Fruit fly (Drosophila melanogaster): ENCODE results near the gene SuUR.

The SuUR gene

DNA sequence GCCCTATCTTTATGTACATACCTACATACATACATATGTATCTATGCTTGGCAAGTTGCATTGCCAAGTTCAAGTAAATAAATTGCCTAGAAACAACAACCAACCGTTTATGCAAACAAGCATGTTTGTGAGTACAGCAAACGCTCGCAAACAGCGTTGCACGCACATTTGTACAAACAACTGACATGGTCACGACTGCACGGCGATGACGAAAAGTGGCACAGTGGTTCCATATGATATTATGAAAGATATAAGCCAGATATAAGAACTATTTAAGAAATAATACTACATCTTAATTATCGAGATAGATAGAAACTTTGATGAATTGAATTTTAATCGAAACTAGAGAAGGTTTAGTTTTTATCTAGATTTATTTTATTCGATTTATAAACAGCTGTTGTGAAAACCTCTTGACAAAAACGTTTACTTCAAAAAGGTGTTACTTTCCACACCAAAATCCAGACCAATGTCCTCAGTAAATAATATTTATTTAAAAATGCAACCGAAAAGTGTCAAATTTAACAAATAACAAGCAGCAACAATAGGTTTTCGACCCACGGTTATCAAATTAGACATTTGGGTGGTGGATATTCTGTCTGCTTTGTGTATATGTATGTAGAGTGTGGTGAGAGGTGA lies 25.1 kb downstream of the SuUR start (continued):
- TF ChIP-seq topi (GFP tag; optimal IDR thresholded peaks at IDR 0.05) (peak; percentile 75), CG11294 (GFP tag; IDR thresholded peaks at IDR 0.05) (no peak; the same call in 1 of the 2 replicates), dac (GFP tag; optimal IDR thresholded peaks at IDR 0.05) (peak; percentile 53), eg (GFP tag; IDR thresholded peaks at IDR 0.05) (peak; percentile 67), Ets21C (GFP tag; optimal IDR thresholded peaks at IDR 0.05) (peak; percentile 56), CG10669 (GFP tag; optimal IDR thresholded peaks at IDR 0.05) (peak; percentile 32), CG6276 (GFP tag; optimal IDR thresholded peaks at IDR 0.05) (peak; percentile 74), cyc (GFP tag; optimal IDR thresholded peaks at IDR 0.05) (peak; percentile 42), esn (GFP tag; optimal IDR thresholded peaks at IDR 0.05) (peak; percentile 81), net (GFP tag; optimal IDR thresholded peaks at IDR 0.05) (peak; percentile 84), salr (GFP tag; optimal IDR thresholded peaks at IDR 0.05) (peak in 1 of 2 experiments; percentile 85), fkh (GFP tag; optimal IDR thresholded peaks at IDR 0.05) (peak; percentile 92), ss (GFP tag; optimal IDR thresholded peaks at IDR 0.05) (peak; percentile 28 to 57), Eip93F (GFP tag; optimal IDR thresholded peaks at IDR 0.05) (no peak), Sox15 (GFP tag; optimal IDR thresholded peaks at IDR 0.05) (peak; percentile 8), pdm3 (GFP tag; optimal IDR thresholded peaks at IDR 0.05) (peak; percentile 73), OdsH (GFP tag; optimal IDR thresholded peaks at IDR 0.05) (peak; percentile 77), CG3919 (GFP tag; optimal IDR thresholded peaks at IDR 0.05) (peak; percentile 55), vri (GFP tag; optimal IDR thresholded peaks at IDR 0.05) (peak; percentile 61), CG8632 (GFP tag; optimal IDR thresholded peaks at IDR 0.05) (peak; percentile 68), Gug (GFP tag; IDR thresholded peaks at IDR 0.05) (peak; percentile 58), CG15336 (GFP tag; IDR thresholded peaks at IDR 0.05) (peak; percentile 82), CG7368 (GFP tag; optimal IDR thresholded peaks at IDR 0.05) (peak; percentile 12), CG3032 (tag; optimal IDR thresholded peaks at IDR 0.05) (peak; percentile 11), svp (GFP tag) (peak; percentile 88), CG8319 (GFP tag; optimal IDR thresholded peaks at IDR 0.05) (no peak), Eip78C (GFP tag) (peak; percentile 92), CG32006 (GFP tag; optimal IDR thresholded peaks at IDR 0.05) (peak; percentile 90), CG4318 (GFP tag; optimal IDR thresholded peaks at IDR 0.05) (peak; percentile 77), CG11902 (GFP tag; optimal IDR thresholded peaks at IDR 0.05) (no peak), Ets96B (tag; optimal IDR thresholded peaks at IDR 0.05) (peak; percentile 38), CG6163 (GFP tag; IDR thresholded peaks at IDR 0.05) (peak; percentile 65; the same call in 1 of the 3 replicates), CG10631 (GFP tag; optimal IDR thresholded peaks at IDR 0.05) (peak; percentile 61), fd85E (GFP tag; optimal IDR thresholded peaks at IDR 0.05) (no peak), CG6854 (GFP tag; optimal IDR thresholded peaks at IDR 0.05) (no peak)

DNA sequence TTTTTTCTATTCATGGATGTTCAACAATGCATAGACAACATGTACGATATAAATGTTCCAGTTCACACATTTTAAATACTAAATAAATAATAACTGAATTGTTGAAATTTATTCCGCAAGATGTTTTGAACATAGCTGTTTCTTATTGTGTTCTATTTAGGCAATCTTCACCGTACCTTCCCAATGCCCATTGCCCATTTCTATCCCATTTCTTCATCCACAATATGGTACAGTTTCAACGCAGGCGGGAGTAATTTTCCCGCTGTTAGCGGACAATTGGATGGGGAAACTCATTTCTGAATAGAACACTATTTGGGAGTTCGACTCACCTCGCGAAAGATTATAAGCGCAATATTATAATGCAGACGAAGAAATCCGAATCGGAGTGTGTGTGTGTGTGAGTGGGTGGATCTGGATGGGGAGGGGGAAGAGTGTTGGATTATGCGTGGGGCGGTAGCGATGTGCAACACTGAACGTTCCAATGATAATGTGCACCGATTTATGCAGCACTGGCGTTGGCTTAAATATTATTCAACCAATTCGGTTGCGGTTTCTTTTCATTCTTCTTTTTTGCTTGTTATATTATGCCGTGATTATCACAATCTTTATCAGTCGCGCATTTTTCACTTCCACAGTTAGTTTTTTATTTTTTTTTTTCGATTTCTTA lies 27.3 kb downstream of the SuUR start:
- TF ChIP-seq CG8319 (GFP tag; optimal IDR thresholded peaks at IDR 0.05) = peak; percentile 59
- peak; percentile 67 for TF ChIP-seq CG10631 (GFP tag; optimal IDR thresholded peaks at IDR 0.05)
- TF ChIP-seq Eip75B (GFP tag; optimal IDR thresholded peaks at IDR 0.05) = peak; percentile 58
- peak; percentile 57 for TF ChIP-seq acj6 (GFP tag; optimal IDR thresholded peaks at IDR 0.05)
- peak; percentile 51 for TF ChIP-seq CG6808 (GFP tag; optimal IDR thresholded peaks at IDR 0.05)
- TF ChIP-seq Gug (GFP tag; IDR thresholded peaks at IDR 0.05) = peak; percentile 23; the same call in 1 of the 2 replicates
- no peak for TF ChIP-seq Hr38 (GFP tag; optimal IDR thresholded peaks at IDR 0.05)
- peak; percentile 7 for TF ChIP-seq Hr4 (GFP tag; optimal IDR thresholded peaks at IDR 0.05)
- TF ChIP-seq Lpt (GFP tag; optimal IDR thresholded peaks at IDR 0.05) = peak; percentile 9
- TF ChIP-seq Sox15 (GFP tag; optimal IDR thresholded peaks at IDR 0.05) = peak; percentile 14
- peak; percentile 19 for TF ChIP-seq CG16779 (tag; optimal IDR thresholded peaks at IDR 0.05)
- peak; percentile 21 for TF ChIP-seq CG1621 (tag; optimal IDR thresholded peaks at IDR 0.05)
- no peak for TF ChIP-seq Ets96B (tag; optimal IDR thresholded peaks at IDR 0.05)
- TF ChIP-seq CG7368 (GFP tag; optimal IDR thresholded peaks at IDR 0.05) = peak; percentile 54
- peak; percentile 70 for TF ChIP-seq Sox14 (GFP tag; optimal IDR thresholded peaks at IDR 0.05)
- TF ChIP-seq Smox (GFP tag; optimal IDR thresholded peaks at IDR 0.05) = peak; percentile 59
- peak; percentile 21 for TF ChIP-seq CG11762 (GFP tag; optimal IDR thresholded peaks at IDR 0.05; ENCODE audit: insufficient read depth)
- peak; percentile 41 for TF ChIP-seq CG3032 (tag; optimal IDR thresholded peaks at IDR 0.05)
- peak; percentile 18 for TF ChIP-seq CG6854 (GFP tag; optimal IDR thresholded peaks at IDR 0.05)
- peak; percentile 53 for TF ChIP-seq CG8632 (GFP tag; optimal IDR thresholded peaks at IDR 0.05)
- peak; percentile 28 for TF ChIP-seq CG11902 (GFP tag; optimal IDR thresholded peaks at IDR 0.05)
- TF ChIP-seq CG9139 (GFP tag; optimal IDR thresholded peaks at IDR 0.05) = peak; percentile 48
- TF ChIP-seq svp (GFP tag) = peak; percentile 73
- TF ChIP-seq CG6792 (GFP tag; optimal IDR thresholded peaks at IDR 0.05) = peak; percentile 56
- TF ChIP-seq CG6276 (GFP tag; optimal IDR thresholded peaks at IDR 0.05) = no peak
- TF ChIP-seq salr (GFP tag; optimal IDR thresholded peaks at IDR 0.05) = peak; percentile 7 to 28

All from whole organism, prepupa.